Worm (Caenorhabditis elegans): ENCODE measurements around the gene ndub-5.

- no peak for TF ChIP-seq him-1 (tag; optimal IDR thresholded peaks at IDR 0.05)
- TF ChIP-seq W03F9.2 (tag; optimal IDR thresholded peaks at IDR 0.05): no peak
Observed at ce11 chrII:5719848-5720247, 28.7 kb upstream of the ndub-5 start, which contains the start of gene damt-1.

Data from whole organism, L4/young adult.